Worm (Caenorhabditis elegans) whole organism, L2 larva: Measurements from ENCODE around the gene xnd-1.
A peak's percentile ranks its signal among the peaks of the same experiment; 100 is the strongest.

Experiments used
- C34F6.9 ChIP-seq: fragments of 150-350 bp; optimal IDR thresholded peaks from 2 replicates; lab custom pipeline; 2014; ENCODE audit warnings: missing biosample characterization, missing genetic modification characterization
- F13H6.1 ChIP-seq: sonication (generic microtip); optimal IDR thresholded peaks from 2 replicates; lab custom pipeline; 2016; ENCODE audit warnings: missing genetic modification characterization, missing compliant biosample characterization
- ZK546.5 ChIP-seq: sonication (generic microtip); optimal IDR thresholded peaks from 2 replicates; lab custom pipeline; 2017; ENCODE audit warnings: missing biosample characterization, missing genetic modification characterization
- aly-2 ChIP-seq: fragments of 150-350 bp; optimal IDR thresholded peaks from 2 replicates; lab custom pipeline; 2014; ENCODE audit warnings: missing biosample characterization, missing genetic modification characterization
- blmp-1 ChIP-seq: sonication (generic microtip); optimal IDR thresholded peaks from 2 replicates; lab custom pipeline; 2017; ENCODE audit warnings: missing genetic modification characterization, mild to moderate bottlenecking, missing compliant biosample characterization, antibody characterized with exemption, moderate library complexity; ENCODE audit not compliant: insufficient read depth
- ceh-16 ChIP-seq: fragments of 150-350 bp; optimal IDR thresholded peaks from 2 replicates; lab custom pipeline; 2014; ENCODE audit warnings: missing biosample characterization, missing genetic modification characterization
- ceh-82 ChIP-seq: fragments of 150-350 bp; optimal IDR thresholded peaks from 2 replicates; lab custom pipeline; 2014; ENCODE audit warnings: missing biosample characterization, missing genetic modification characterization
- crh-2 ChIP-seq: sonication (generic microtip); optimal IDR thresholded peaks from 2 replicates; lab custom pipeline; 2017; ENCODE audit warnings: missing biosample characterization, missing genetic modification characterization
- egl-27 ChIP-seq: sonication (generic microtip); optimal IDR thresholded peaks from 3 replicates; lab custom pipeline; 2017; ENCODE audit warnings: missing biosample characterization, missing genetic modification reagents, missing genetic modification characterization
- elt-1 ChIP-seq: fragments of 150-350 bp; optimal IDR thresholded peaks from 2 replicates; lab custom pipeline; 2014; ENCODE audit warnings: missing biosample characterization, missing genetic modification characterization
- elt-3 ChIP-seq: sonication (generic microtip); optimal IDR thresholded peaks from 2 replicates; lab custom pipeline; 2017; ENCODE audit warnings: missing biosample characterization, missing genetic modification characterization
- fos-1 ChIP-seq: fragments of 150-350 bp; optimal IDR thresholded peaks from 2 replicates; lab custom pipeline; 2014; ENCODE audit warnings: missing biosample characterization, missing genetic modification characterization
- lin-11 ChIP-seq: fragments of 150-350 bp; sonication (generic microtip); optimal IDR thresholded peaks from 2 replicates; lab custom pipeline; 2014; ENCODE audit warnings: missing biosample characterization, missing genetic modification characterization, inconsistent platforms, mixed read lengths
- lin-13 ChIP-seq: fragments of 150-350 bp; optimal IDR thresholded peaks from 2 replicates; lab custom pipeline; 2014; ENCODE audit warnings: missing biosample characterization, missing genetic modification reagents, missing genetic modification characterization
- lsy-2 ChIP-seq, 2 experiments: fragments of 150-350 bp in 1 of 2; sonication (generic microtip) in 1 of 2; optimal IDR thresholded peaks; 2 replicates each; lab custom pipeline; 2014 to 2017; ENCODE audit warnings: missing biosample characterization in 2 of 2, missing genetic modification characterization in 2 of 2
- mab-5 ChIP-seq: fragments of 150-350 bp; optimal IDR thresholded peaks from 2 replicates; lab custom pipeline; 2014; ENCODE audit warnings: missing biosample characterization, missing genetic modification characterization
- mdl-1 ChIP-seq, 2 experiments: fragments of 150-350 bp in 1 of 2; sonication (generic microtip) in 1 of 2; optimal IDR thresholded peaks; 2 replicates each; lab custom pipeline; 2017; ENCODE audit warnings: missing biosample characterization in 2 of 2, missing genetic modification characterization in 2 of 2
- nhr-10 ChIP-seq: sonication (generic microtip); optimal IDR thresholded peaks from 2 replicates; lab custom pipeline; 2017; ENCODE audit warnings: missing biosample characterization, missing genetic modification characterization
- nhr-12 ChIP-seq: fragments of 150-350 bp; optimal IDR thresholded peaks from 2 replicates; lab custom pipeline; 2014; ENCODE audit warnings: missing biosample characterization, missing genetic modification characterization
- nhr-129 ChIP-seq: fragments of 150-350 bp; optimal IDR thresholded peaks from 2 replicates; lab custom pipeline; 2014; ENCODE audit warnings: missing biosample characterization, missing genetic modification characterization
- nhr-21 ChIP-seq: fragments of 150-350 bp; optimal IDR thresholded peaks from 2 replicates; lab custom pipeline; 2014; ENCODE audit warnings: missing biosample characterization, missing genetic modification characterization
- nhr-237 ChIP-seq: fragments of 150-350 bp; optimal IDR thresholded peaks from 2 replicates; lab custom pipeline; 2014; ENCODE audit warnings: missing biosample characterization, missing genetic modification characterization
- nhr-6 ChIP-seq: fragments of 150-350 bp; optimal IDR thresholded peaks from 2 replicates; lab custom pipeline; 2014; ENCODE audit warnings: missing biosample characterization, missing genetic modification characterization
- nhr-77 ChIP-seq: fragments of 150-350 bp; optimal IDR thresholded peaks from 2 replicates; lab custom pipeline; 2014; ENCODE audit warnings: missing biosample characterization, missing genetic modification characterization
- peb-1 ChIP-seq: fragments of 150-350 bp; optimal IDR thresholded peaks from 2 replicates; lab custom pipeline; 2014; ENCODE audit warnings: missing biosample characterization, missing genetic modification characterization
- sem-4 ChIP-seq: fragments of 150-350 bp; optimal IDR thresholded peaks from 2 replicates; lab custom pipeline; 2014; ENCODE audit warnings: missing biosample characterization, missing genetic modification reagents, missing genetic modification characterization
- skn-1 ChIP-seq: sonication (generic microtip); optimal IDR thresholded peaks from 2 replicates; lab custom pipeline; 2017; ENCODE audit warnings: missing biosample characterization, missing genetic modification characterization
- sma-9 ChIP-seq, 2 experiments: fragments of 150-350 bp in 1 of 2; sonication (generic microtip) in 1 of 2; optimal IDR thresholded peaks; 2 replicates each; lab custom pipeline; 2014 to 2016; ENCODE audit warnings: missing genetic modification characterization in 2 of 2, mild to moderate bottlenecking in 1 of 2, missing biosample characterization in 1 of 2, missing compliant biosample characterization in 1 of 2, missing genetic modification reagents in 1 of 2, moderate library complexity in 1 of 2
- snpc-4 ChIP-seq: fragments of 150-350 bp; optimal IDR thresholded peaks from 2 replicates; lab custom pipeline; 2014; ENCODE audit warnings: missing biosample characterization, missing genetic modification characterization
- unc-39 ChIP-seq: fragments of 150-350 bp; optimal IDR thresholded peaks from 2 replicates; lab custom pipeline; 2014; ENCODE audit warnings: missing biosample characterization, missing genetic modification characterization
- unc-55 ChIP-seq: fragments of 150-350 bp; sonication (generic microtip); optimal IDR thresholded peaks from 3 replicates; lab custom pipeline; 2014; ENCODE audit warnings: missing biosample characterization, missing genetic modification reagents, missing genetic modification characterization
- unc-62 ChIP-seq: fragments of 150-350 bp; optimal IDR thresholded peaks from 2 replicates; lab custom pipeline; 2014; ENCODE audit warnings: missing biosample characterization, missing genetic modification reagents, missing genetic modification characterization
- zag-1 ChIP-seq: fragments of 150-350 bp; optimal IDR thresholded peaks from 2 replicates; lab custom pipeline; 2014; ENCODE audit warnings: missing biosample characterization, missing genetic modification characterization
- ztf-1 ChIP-seq: fragments of 200-800 bp; sonication (Bioruptor generic); conservative IDR thresholded peaks from 2 replicates; pipeline ENCODE4 v1.3.6; 2022; ENCODE audit warnings: missing genetic modification characterization, missing compliant biosample characterization
- ztf-11 ChIP-seq: sonication (generic microtip); optimal IDR thresholded peaks from 2 replicates; lab custom pipeline; 2017; ENCODE audit warnings: missing biosample characterization, missing genetic modification characterization
- ztf-4 ChIP-seq: fragments of 150-350 bp; optimal IDR thresholded peaks from 2 replicates; lab custom pipeline; 2014; ENCODE audit warnings: missing biosample characterization, missing genetic modification characterization

The xnd-1 gene

ce11 chrIII:5634509-5634908, 30.2 kb downstream of the xnd-1 start:
- TF ChIP-seq unc-55 (peak; percentile 11), F13H6.1 (tag; lab: Kevin White, UChicago) (no peak), C34F6.9 (tag; lab: Kevin White, UChicago) (peak; percentile 2), lsy-2 (tag; optimal IDR thresholded peaks at IDR 0.05; lab: Kevin White, UChicago) (peak in 1 of 2 experiments; percentile 29), zag-1 (tag; lab: Kevin White, UChicago) (no peak), nhr-237 (tag; lab: Kevin White, UChicago) (no peak)
- TF ChIP-seq, all 48 proteins: peak for 3

- TF ChIP-seq nhr-10 (tag; lab: Kevin White, UChicago): no peak
- TF ChIP-seq unc-39 (tag; lab: Kevin White, UChicago): no peak
- no peak for TF ChIP-seq nhr-6 (tag; lab: Kevin White, UChicago)
- no peak for TF ChIP-seq mdl-1 (tag; optimal IDR thresholded peaks at IDR 0.05; lab: Kevin White, UChicago)
- no peak for TF ChIP-seq blmp-1 (tag; lab: Kevin White, UChicago)
- no peak for TF ChIP-seq elt-1
- TF ChIP-seq peb-1 (tag; lab: Kevin White, UChicago): no peak
- TF ChIP-seq nhr-12 (tag; lab: Kevin White, UChicago): no peak
- no peak for TF ChIP-seq ceh-16 (tag; lab: Kevin White, UChicago)
- TF ChIP-seq zag-1 (tag; lab: Kevin White, UChicago): no peak
- TF ChIP-seq ztf-4: no peak
- no peak for TF ChIP-seq aly-2
- TF ChIP-seq snpc-4 (tag; lab: Kevin White, UChicago): no peak
- no peak for TF ChIP-seq nhr-77
- TF ChIP-seq lsy-2 (tag; optimal IDR thresholded peaks at IDR 0.05; lab: Kevin White, UChicago): no peak
These were observed 30.9 kb downstream of the xnd-1 start, which contains the start of gene ckk-1 for ce11 chrIII:5635179-5635578. TSS of gene ckk-1 (plus strand) at chrIII:5635479.

- TF ChIP-seq snpc-4 (tag; lab: Kevin White, UChicago): peak; percentile 34
These were observed 33.1 kb downstream of the xnd-1 start for ce11 chrIII:5637297-5637876.

ce11 chrIII:5639893-5640292, 35.6 kb downstream of the xnd-1 start:
- TF ChIP-seq C34F6.9 (tag; lab: Kevin White, UChicago) (peak; percentile 86), zag-1 (tag; lab: Kevin White, UChicago) (peak; percentile 53), aly-2 (no peak), nhr-6 (tag; lab: Kevin White, UChicago) (peak; percentile 29), egl-27 (no peak), ceh-82 (peak; percentile 48), lin-11 (tag; lab: Kevin White, UChicago) (peak; percentile 39), lin-13 (GFP tag; lab: Kevin White, UChicago) (peak; percentile 8), sma-9 (GFP tag; optimal IDR thresholded peaks at IDR 0.05; lab: Kevin White, UChicago) (peak; percentile 28), sma-9 (tag; optimal IDR thresholded peaks at IDR 0.05; lab: Kevin White, UChicago) (no peak), ZK546.5 (tag; lab: Kevin White, UChicago) (no peak), ztf-11 (tag; lab: Kevin White, UChicago) (no peak), crh-2 (tag; lab: Kevin White, UChicago) (peak; percentile 43), unc-62 (GFP tag; lab: Kevin White, UChicago) (no peak), lsy-2 (tag; optimal IDR thresholded peaks at IDR 0.05; lab: Kevin White, UChicago) (peak in 1 of 2 experiments; percentile 72), unc-55 (peak; percentile 63), nhr-129 (tag; lab: Kevin White, UChicago) (peak; percentile 74), mdl-1 (tag; optimal IDR thresholded peaks at IDR 0.05; lab: Kevin White, UChicago) (peak in 1 of 2 experiments; percentile 11), ztf-4 (peak; percentile 14), snpc-4 (tag; lab: Kevin White, UChicago) (peak; percentile 10), skn-1 (tag; lab: Kevin White, UChicago) (no peak), F13H6.1 (tag; lab: Kevin White, UChicago) (peak; percentile 11), fos-1 (tag; lab: Kevin White, UChicago) (peak; percentile 2)

ce11 chrIII:5642692-5643091, 38.4 kb downstream of the xnd-1 start:
- no peak for TF ChIP-seq blmp-1 (tag; lab: Kevin White, UChicago)
- no peak for TF ChIP-seq elt-3 (tag; lab: Kevin White, UChicago)
- no peak for TF ChIP-seq nhr-12 (tag; lab: Kevin White, UChicago)
- TF ChIP-seq ztf-4: no peak
- no peak for TF ChIP-seq nhr-10 (tag; lab: Kevin White, UChicago)
- peak; percentile 30 for TF ChIP-seq C34F6.9 (tag; lab: Kevin White, UChicago)
- no peak for TF ChIP-seq ztf-1
- no peak for TF ChIP-seq mab-5
- no peak for TF ChIP-seq sem-4
- TF ChIP-seq F13H6.1 (tag; lab: Kevin White, UChicago): no peak
- TF ChIP-seq unc-62 (GFP tag; lab: Kevin White, UChicago): no peak
- TF ChIP-seq nhr-21 (tag; lab: Kevin White, UChicago): no peak
- TF ChIP-seq lin-11 (tag; lab: Kevin White, UChicago): peak; percentile 5
- TF ChIP-seq, all 48 proteins: peak for 2
